Fruit fly (Drosophila melanogaster): ENCODE data around the gene MED18.

The MED18 gene

dm6 chrX:1900123-1900818, 34.6 kb downstream of the MED18 start, which contains the start of gene arm (continued):
- TF ChIP-seq Hr4 (GFP tag; optimal IDR thresholded peaks at IDR 0.05) (no peak), CG1621 (tag; optimal IDR thresholded peaks at IDR 0.05) (no peak), CG16779 (tag; optimal IDR thresholded peaks at IDR 0.05) (no peak), CG11902 (GFP tag; optimal IDR thresholded peaks at IDR 0.05) (no peak), CG6808 (GFP tag; optimal IDR thresholded peaks at IDR 0.05) (no peak), fd59A (GFP tag; optimal IDR thresholded peaks at IDR 0.05) (no peak), Hr39 (GFP tag; optimal IDR thresholded peaks at IDR 0.05) (no peak), dac (GFP tag; optimal IDR thresholded peaks at IDR 0.05) (no peak), Eip78C (GFP tag) (peak; percentile 40), Met (GFP tag; optimal IDR thresholded peaks at IDR 0.05) (no peak), Sox102F (GFP tag; optimal IDR thresholded peaks at IDR 0.05) (no peak), Hr38 (GFP tag; optimal IDR thresholded peaks at IDR 0.05) (no peak), Smox (GFP tag; optimal IDR thresholded peaks at IDR 0.05) (no peak), achi (GFP tag; optimal IDR thresholded peaks at IDR 0.05) (peak; percentile 23), CG3032 (tag; optimal IDR thresholded peaks at IDR 0.05) (no peak), Eip75B (GFP tag; optimal IDR thresholded peaks at IDR 0.05) (no peak), acj6 (GFP tag; optimal IDR thresholded peaks at IDR 0.05) (no peak), Blimp-1 (GFP tag; optimal IDR thresholded peaks at IDR 0.05) (no peak), net (GFP tag; optimal IDR thresholded peaks at IDR 0.05) (no peak), eg (GFP tag; IDR thresholded peaks at IDR 0.05) (no peak), lz (GFP tag; optimal IDR thresholded peaks at IDR 0.05) (no peak)

dm6 chrX:1901605-1902136, 36.0 kb downstream of the MED18 start, which contains the start of gene Ldaf1:
TSS of gene Ldaf1 (minus strand) at chrX:1901911.
- TF ChIP-seq fkh (GFP tag; optimal IDR thresholded peaks at IDR 0.05) (peak; percentile 82), esn (GFP tag; optimal IDR thresholded peaks at IDR 0.05) (peak; percentile 7), CG6854 (GFP tag; optimal IDR thresholded peaks at IDR 0.05) (no peak), Eip78C (GFP tag) (peak; percentile 52), vri (GFP tag; optimal IDR thresholded peaks at IDR 0.05) (no peak), CG9139 (GFP tag; optimal IDR thresholded peaks at IDR 0.05) (no peak), OdsH (GFP tag; optimal IDR thresholded peaks at IDR 0.05) (no peak), svp (GFP tag) (peak; percentile 82), fd59A (GFP tag; optimal IDR thresholded peaks at IDR 0.05) (no peak), eg (GFP tag; IDR thresholded peaks at IDR 0.05) (0 out of 3 replicates have a peak, but pooled peaks have one; percentile 22), Blimp-1 (GFP tag; optimal IDR thresholded peaks at IDR 0.05) (no peak), CG11762 (GFP tag; optimal IDR thresholded peaks at IDR 0.05; ENCODE audit: insufficient read depth) (no peak)

- TF ChIP-seq CG4318 (GFP tag; optimal IDR thresholded peaks at IDR 0.05) (no peak), CG34406 (GFP tag; optimal IDR thresholded peaks at IDR 0.05) (no peak), lz (GFP tag; optimal IDR thresholded peaks at IDR 0.05) (no peak), salr (GFP tag; optimal IDR thresholded peaks at IDR 0.05) (no peak), dac (GFP tag; optimal IDR thresholded peaks at IDR 0.05) (no peak), Sox102F (GFP tag; optimal IDR thresholded peaks at IDR 0.05) (no peak), CG3919 (GFP tag; optimal IDR thresholded peaks at IDR 0.05) (no peak), CG6854 (GFP tag; optimal IDR thresholded peaks at IDR 0.05) (no peak), Eip75B (GFP tag; optimal IDR thresholded peaks at IDR 0.05) (no peak), Smox (GFP tag; optimal IDR thresholded peaks at IDR 0.05) (no peak)
Measured at dm6 chrX:1903077-1903476, 37.4 kb downstream of the MED18 start, which contains the start of gene CG32801. TSS of gene CG32801 (minus strand) at chrX:1903177.

dm6 chrX:1903968-1904367, 38.3 kb downstream of the MED18 start:
- TF ChIP-seq svp (GFP tag) (peak; percentile 62), fd59A (GFP tag; optimal IDR thresholded peaks at IDR 0.05) (no peak)

Data from whole organism, prepupa.